Worm (Caenorhabditis elegans) whole organism, L3 larva: ENCODE data around the gene set-4.
A peak's percentile ranks its signal among the peaks of the same experiment; 100 is the strongest.

Source experiments
- ceh-16 ChIP-seq: sonication (generic microtip); optimal IDR thresholded peaks from 2 replicates; lab custom pipeline; 2017; ENCODE audit warnings: missing biosample characterization, missing genetic modification characterization
- ceh-28 ChIP-seq: fragments of 150-350 bp; optimal IDR thresholded peaks from 2 replicates; lab custom pipeline; 2014; ENCODE audit warnings: missing biosample characterization, missing genetic modification reagents, missing genetic modification characterization
- egl-27 ChIP-seq: sonication (generic microtip); optimal IDR thresholded peaks from 4 replicates; lab custom pipeline; 2017; ENCODE audit warnings: missing biosample characterization, missing genetic modification reagents, missing genetic modification characterization
- elt-3 ChIP-seq, 3 experiments: fragments of 150-350 bp in 1 of 3; sonication (generic microtip) in 2 of 3; optimal IDR thresholded peaks; 2 replicates in 2 of 3; 4 replicates in 1 of 3; lab custom pipeline; 2014 to 2017; ENCODE audit warnings: missing biosample characterization in 3 of 3, missing genetic modification characterization in 3 of 3
- nhr-12 ChIP-seq: fragments of 150-350 bp; optimal IDR thresholded peaks from 2 replicates; lab custom pipeline; 2014; ENCODE audit warnings: missing biosample characterization, missing genetic modification characterization
- pha-4 ChIP-seq: fragments of 150-350 bp; optimal IDR thresholded peaks from 2 replicates; lab custom pipeline; 2014; ENCODE audit warnings: missing biosample characterization, missing genetic modification reagents, missing genetic modification characterization
- snpc-4 ChIP-seq: fragments of 150-350 bp; optimal IDR thresholded peaks from 2 replicates; lab custom pipeline; 2014; ENCODE audit warnings: missing biosample characterization, missing genetic modification characterization
- unc-39 ChIP-seq: sonication (generic microtip); optimal IDR thresholded peaks from 4 replicates; lab custom pipeline; 2017; ENCODE audit warnings: missing biosample characterization, missing genetic modification characterization
- zag-1 ChIP-seq: fragments of 150-350 bp; optimal IDR thresholded peaks from 2 replicates; lab custom pipeline; 2014; ENCODE audit warnings: missing biosample characterization, missing genetic modification characterization

- no peak for TF ChIP-seq nhr-12
- TF ChIP-seq egl-27 (tag; lab: Kevin White, UChicago), result no peak
- TF ChIP-seq ceh-28 (tag; lab: Kevin White, UChicago), result no peak
- TF ChIP-seq unc-39 (tag; lab: Kevin White, UChicago), result no peak
- TF ChIP-seq snpc-4 (tag; lab: Kevin White, UChicago), result no peak
- TF ChIP-seq elt-3 (tag; optimal IDR thresholded peaks at IDR 0.05; lab: Kevin White, UChicago), result no peak
- TF ChIP-seq pha-4 (tag; lab: Kevin White, UChicago), result peak; percentile 9
- TF ChIP-seq ceh-16 (tag; lab: Kevin White, UChicago), result no peak
- no peak for TF ChIP-seq zag-1 (tag; lab: Kevin White, UChicago)
These were observed 49.2 kb downstream of the set-4 start for ce11 chrII:6281903-6282302.
